Fruit fly (Drosophila melanogaster): ENCODE measurements around the gene CG31975.

The CG31975 gene

DNA sequence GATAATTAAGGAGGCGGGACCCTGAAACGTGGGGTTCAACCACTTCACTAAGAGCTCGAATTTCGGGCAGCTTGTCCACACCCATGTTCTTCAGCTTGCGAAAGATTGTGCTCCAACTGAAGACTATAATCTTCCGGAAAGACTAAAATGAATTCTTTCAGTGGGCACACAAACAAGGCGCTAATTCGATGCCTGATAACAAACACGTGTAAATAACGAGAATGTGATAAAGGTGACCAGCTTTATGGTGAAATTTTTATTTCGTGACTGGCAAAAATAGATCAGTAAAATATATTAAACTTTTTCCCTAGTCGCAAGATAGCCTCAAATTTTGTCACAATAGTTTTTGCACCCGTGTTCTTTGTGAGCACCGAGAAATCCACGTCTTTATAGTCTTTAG lies at the start of gene CG31975, which contains the start of gene ovm:
Gene CG31975 (minus strand): TSS at position 144 of the 400 bp plus-strand sequence.
Gene ovm (minus strand): TSS at position 144 of the 400 bp plus-strand sequence.
- peak; percentile 10 for TF ChIP-seq noc (tag; optimal IDR thresholded peaks at IDR 0.05)

DNA sequence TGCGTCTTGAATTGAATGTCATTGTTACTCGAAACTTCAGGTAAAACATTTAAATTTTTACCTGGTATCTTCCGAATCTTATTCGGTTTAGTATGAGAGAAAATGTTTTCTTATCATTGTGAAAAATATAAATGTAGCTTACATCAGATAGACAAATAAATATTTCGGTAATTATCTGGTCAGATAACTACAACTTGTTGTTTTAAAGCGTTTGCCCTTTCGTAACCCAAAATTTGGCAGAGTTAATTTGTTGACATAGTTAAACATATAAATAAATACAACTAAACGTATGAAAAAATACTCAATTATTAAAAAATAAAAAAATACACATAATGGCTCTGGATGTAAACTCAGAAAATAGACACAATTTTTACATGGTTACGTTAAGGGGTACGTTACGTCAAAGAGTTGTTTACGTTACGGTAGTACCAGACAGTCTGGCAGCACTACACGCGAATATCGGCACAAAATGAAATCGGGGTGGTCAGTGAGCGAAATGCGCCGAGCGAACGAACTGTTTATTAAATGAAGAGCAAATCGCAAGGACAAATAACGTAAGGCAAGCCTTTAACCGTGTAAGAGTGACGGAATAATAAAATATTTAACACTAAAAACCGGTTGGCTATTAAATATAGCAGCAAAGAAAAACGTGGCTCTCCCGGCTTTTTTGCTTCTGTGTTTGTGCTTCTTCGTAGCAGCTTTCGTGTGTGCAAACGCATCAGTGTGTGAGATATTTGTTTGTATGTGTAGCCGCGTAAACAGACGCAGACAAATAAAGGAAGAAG lies 41.8 kb upstream of the CG31975 start:
- TF ChIP-seq noc (tag; optimal IDR thresholded peaks at IDR 0.05), result no peak

dm6 chr2L:181020-181419 lies 40.2 kb upstream of the CG31975 start:
- TF ChIP-seq noc (tag; optimal IDR thresholded peaks at IDR 0.05), result no peak

dm6 chr2L:179119-179518 lies 38.3 kb upstream of the CG31975 start:
- no peak for TF ChIP-seq noc (tag; optimal IDR thresholded peaks at IDR 0.05)

- no peak for TF ChIP-seq noc (tag; optimal IDR thresholded peaks at IDR 0.05)
These were observed 34.9 kb upstream of the CG31975 start for dm6 chr2L:175727-176126.

DNA sequence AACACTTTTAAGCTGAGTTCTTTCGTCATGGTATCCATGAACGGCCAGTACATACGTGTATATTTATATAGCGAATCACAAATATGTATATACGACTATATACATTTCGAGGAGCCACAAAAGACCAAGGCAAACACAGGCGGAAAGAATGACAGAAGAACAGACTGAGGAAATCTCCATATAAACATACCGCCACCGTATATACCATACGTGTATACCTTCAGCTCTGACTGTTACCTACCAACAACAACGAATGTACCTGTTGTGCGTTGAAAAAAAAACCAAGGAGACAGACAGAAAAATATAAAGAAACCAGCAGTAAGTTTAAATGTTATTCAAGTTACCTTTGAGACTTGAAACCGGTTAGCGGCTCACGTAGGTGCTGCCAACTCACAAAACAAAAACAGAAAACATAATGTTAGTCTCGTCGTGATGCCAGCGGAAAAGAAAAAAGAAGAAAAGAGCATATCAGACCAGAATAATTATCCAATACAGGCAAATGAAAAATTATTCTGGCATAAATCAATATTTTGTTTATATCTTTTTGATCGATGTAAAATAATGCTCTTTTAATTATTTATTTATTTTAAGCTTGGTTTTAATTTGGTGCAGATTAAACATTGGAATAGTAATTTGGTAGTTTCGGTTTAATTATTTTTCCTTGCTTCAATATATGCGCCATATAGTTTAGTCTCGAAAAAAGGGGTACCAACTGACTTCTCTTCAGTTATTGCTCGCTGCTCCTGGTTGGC lies 30.9 kb upstream of the CG31975 start:
- no peak for TF ChIP-seq noc (tag; optimal IDR thresholded peaks at IDR 0.05)

- peak; percentile 27 for TF ChIP-seq noc (tag; optimal IDR thresholded peaks at IDR 0.05)
These were observed 29.6 kb upstream of the CG31975 start for dm6 chr2L:170383-170782.

dm6 chr2L:168270-168901 lies 27.6 kb upstream of the CG31975 start:
- no peak for TF ChIP-seq noc (tag; optimal IDR thresholded peaks at IDR 0.05)

DNA sequence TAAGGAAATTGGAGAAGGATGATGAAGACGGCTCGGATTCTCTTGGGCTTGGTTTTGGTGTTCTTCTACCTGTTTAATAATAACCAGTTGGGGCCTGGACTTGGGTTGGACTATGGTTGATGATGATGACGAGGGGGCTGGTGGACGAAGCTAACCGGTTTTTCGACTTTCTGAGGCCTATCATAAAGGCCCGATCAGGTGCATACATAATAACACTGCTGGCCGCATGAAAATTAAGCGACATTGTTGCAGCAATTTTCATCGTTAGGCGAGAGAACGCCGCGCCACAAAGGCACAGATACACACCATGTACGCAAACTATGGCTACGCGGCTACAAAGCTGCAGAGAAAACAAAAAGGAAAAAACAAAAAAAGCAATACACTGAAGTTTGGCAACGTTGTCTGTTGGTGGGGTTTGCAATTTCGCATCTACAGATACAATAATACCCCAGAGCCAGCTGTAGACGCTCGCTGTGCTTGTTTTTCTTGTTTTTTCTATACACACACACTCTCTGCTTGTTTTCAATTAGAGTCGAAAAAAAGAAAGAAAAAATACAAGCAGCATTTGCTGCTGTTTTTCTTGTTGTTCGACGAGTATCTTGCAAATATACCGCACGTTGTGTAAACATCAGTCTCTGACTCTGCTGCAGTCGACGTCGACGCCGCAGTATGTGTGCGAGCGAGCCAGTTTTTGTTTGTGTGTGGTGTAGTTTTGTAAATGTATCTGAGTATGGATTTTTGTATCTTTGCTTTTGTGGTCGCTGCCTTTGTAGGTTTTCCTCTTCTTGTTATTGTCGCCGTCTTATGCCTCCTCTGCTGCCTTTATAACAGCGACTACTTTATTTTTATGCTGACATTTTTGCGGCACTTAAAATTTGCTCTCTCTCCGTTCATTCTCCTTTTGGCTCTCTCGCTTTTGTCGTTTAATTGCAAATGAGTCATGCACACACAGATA lies 25.6 kb upstream of the CG31975 start:
- TF ChIP-seq noc (tag; optimal IDR thresholded peaks at IDR 0.05), result peak; percentile 93

- no peak for TF ChIP-seq noc (tag; optimal IDR thresholded peaks at IDR 0.05)
These were observed 24.6 kb upstream of the CG31975 start for dm6 chr2L:165253-165890.

dm6 chr2L:163229-163628 lies 22.4 kb upstream of the CG31975 start:
- TF ChIP-seq noc (tag; optimal IDR thresholded peaks at IDR 0.05), result peak; percentile 12

DNA sequence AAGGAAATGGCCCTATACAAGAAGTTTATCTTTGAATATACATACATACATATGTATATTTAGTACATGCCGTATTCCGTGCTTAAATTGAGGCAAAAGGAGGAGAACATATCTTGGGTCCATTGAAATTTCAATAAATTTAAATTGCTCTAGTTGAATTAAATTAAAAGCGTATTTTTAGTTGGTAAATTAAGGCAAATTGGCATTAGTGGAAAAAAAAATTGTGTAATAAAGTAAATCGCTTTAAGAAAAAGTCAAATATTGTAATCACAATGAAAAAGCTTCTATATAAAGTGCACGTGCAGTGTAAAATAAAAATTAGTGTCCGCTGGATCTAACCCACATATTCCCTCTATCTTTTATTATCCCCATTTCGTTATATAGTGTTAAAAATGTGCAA lies 21.4 kb upstream of the CG31975 start:
- no peak for TF ChIP-seq noc (tag; optimal IDR thresholded peaks at IDR 0.05)

- TF ChIP-seq noc (tag; optimal IDR thresholded peaks at IDR 0.05), result peak; percentile 39
These were observed 20.8 kb upstream of the CG31975 start for dm6 chr2L:161453-162175.

All from whole organism, larva.